Fruit fly (Drosophila melanogaster) whole organism, embryonic: Measurements from ENCODE around the gene Sfp26Ad.

Experiments used
- Asciz ChIP-seq: fragments of 200-800 bp; sonication (Bioruptor generic); optimal IDR thresholded peaks from 2 replicates; lab custom pipeline; 2017; ENCODE audit warnings: missing biosample characterization, mild to moderate bottlenecking, missing genetic modification characterization, missing genetic modification reagents
- B-H2 ChIP-seq: fragments of 200-800 bp; sonication (Bioruptor generic); optimal IDR thresholded peaks from 2 replicates; lab custom pipeline; 2018; ENCODE audit warnings: missing biosample characterization, mild to moderate bottlenecking, missing genetic modification characterization
- CG10959 ChIP-seq: fragments of 200-800 bp; sonication (Bioruptor generic); IDR thresholded peaks from 2 replicates; pipeline ENCODE4 v1.3.6; 2022; ENCODE audit warnings: missing biosample characterization, missing genetic modification characterization
- CG11456 ChIP-seq: fragments of 200-800 bp; sonication (Bioruptor generic); IDR thresholded peaks from 3 replicates; pipeline ENCODE4 v1.3.6; 2022; ENCODE audit warnings: missing biosample characterization, missing genetic modification characterization
- CG11560 ChIP-seq: fragments of 200-800 bp; sonication (Bioruptor generic); IDR thresholded peaks from 3 replicates; pipeline ENCODE4 v1.3.6; 2022; ENCODE audit warnings: missing biosample characterization, missing genetic modification characterization
- CG12299 ChIP-seq: fragments of 200-800 bp; sonication (Bioruptor generic); optimal IDR thresholded peaks from 2 replicates; lab custom pipeline; 2018; ENCODE audit warnings: missing biosample characterization, mild to moderate bottlenecking, missing genetic modification characterization
- CG12659 ChIP-seq: fragments of 200-800 bp; sonication (Bioruptor generic); optimal IDR thresholded peaks from 3 replicates; lab custom pipeline; 2017; ENCODE audit warnings: mild to moderate bottlenecking, missing biosample characterization, missing genetic modification reagents, missing genetic modification characterization
- CG13894 ChIP-seq: fragments of 200-800 bp; sonication (Bioruptor generic); optimal IDR thresholded peaks from 3 replicates; lab custom pipeline; 2018; ENCODE audit warnings: missing biosample characterization, mild to moderate bottlenecking, missing genetic modification characterization, moderate library complexity
- CG1602 ChIP-seq: fragments of 200-800 bp; sonication (Bioruptor generic); optimal IDR thresholded peaks from 3 replicates; lab custom pipeline; 2016; ENCODE audit warnings: missing biosample characterization, missing genetic modification characterization
- CG16779 ChIP-seq: fragments of 200-800 bp; sonication (Bioruptor generic); IDR thresholded peaks from 2 replicates; pipeline ENCODE4 v1.3.6; 2022; ENCODE audit warnings: missing biosample characterization, missing genetic modification characterization
- CG17359 ChIP-seq: fragments of 200-800 bp; sonication (Bioruptor generic); optimal IDR thresholded peaks from 3 replicates; lab custom pipeline; 2018; ENCODE audit warnings: missing biosample characterization, mild to moderate bottlenecking, missing genetic modification characterization, moderate library complexity
- CG1832 ChIP-seq: fragments of 200-800 bp; sonication (Bioruptor generic); optimal IDR thresholded peaks from 2 replicates; lab custom pipeline; 2017; ENCODE audit warnings: missing biosample characterization, mild to moderate bottlenecking, missing genetic modification characterization, inconsistent platforms
- CG18599 ChIP-seq: fragments of 200-800 bp; sonication (Bioruptor generic); optimal IDR thresholded peaks from 3 replicates; lab custom pipeline; 2017; ENCODE audit warnings: missing biosample characterization, missing genetic modification characterization, mild to moderate bottlenecking, moderate library complexity, missing genetic modification reagents
- CG2120 ChIP-seq: fragments of 200-800 bp; sonication (Bioruptor generic); optimal IDR thresholded peaks from 3 replicates; lab custom pipeline; 2016; ENCODE audit warnings: missing biosample characterization, missing genetic modification characterization
- CG2129 ChIP-seq: fragments of 200-800 bp; sonication (Bioruptor generic); IDR thresholded peaks from 2 replicates; pipeline ENCODE4 v1.3.6; 2022; ENCODE audit warnings: missing biosample characterization, missing genetic modification characterization; ENCODE audit not compliant: partially characterized antibody
- CG5180 ChIP-seq: fragments of 200-800 bp; sonication (Bioruptor generic); optimal IDR thresholded peaks from 3 replicates; lab custom pipeline; 2017; ENCODE audit warnings: missing biosample characterization, missing genetic modification characterization, mild to moderate bottlenecking, moderate library complexity, missing genetic modification reagents
- CG7786 ChIP-seq: fragments of 200-800 bp; sonication (Bioruptor generic); optimal IDR thresholded peaks from 2 replicates; lab custom pipeline; 2016; ENCODE audit warnings: missing biosample characterization, missing genetic modification characterization
- CG8478 ChIP-seq: fragments of >200 bp; optimal IDR thresholded peaks from 2 replicates; lab custom pipeline; 2018
- CoRest ChIP-seq: fragments of 200-800 bp; sonication (Bioruptor generic); optimal IDR thresholded peaks from 3 replicates; lab custom pipeline; 2018; ENCODE audit warnings: missing biosample characterization, mild to moderate bottlenecking, missing genetic modification characterization, moderate library complexity
- Deaf1 ChIP-seq: fragments of 200-800 bp; optimal IDR thresholded peaks from 3 replicates; lab custom pipeline; 2019; ENCODE audit warnings: missing biosample characterization, mild to moderate bottlenecking, missing genetic modification characterization, moderate library complexity
- ERR ChIP-seq: fragments of 200-800 bp; sonication (Bioruptor generic); optimal IDR thresholded peaks from 2 replicates; lab custom pipeline; 2016; ENCODE audit warnings: missing biosample characterization, missing genetic modification characterization
- Hand ChIP-seq: fragments of 200-800 bp; sonication (Bioruptor generic); optimal IDR thresholded peaks from 2 replicates; lab custom pipeline; 2017; ENCODE audit warnings: mild to moderate bottlenecking, missing biosample characterization, missing genetic modification reagents, missing genetic modification characterization
- Hr78 ChIP-seq, 2 experiments: fragments of 200-800 bp in 1 of 2; fragments of >200 bp in 1 of 2; sonication (Bioruptor generic) in 1 of 2; optimal IDR thresholded peaks; 2 replicates each; lab custom pipeline; 2017 to 2019; ENCODE audit warnings: missing biosample characterization in 2 of 2, missing genetic modification characterization in 2 of 2, mild to moderate bottlenecking in 1 of 2, moderate library complexity in 1 of 2
- Med ChIP-seq: fragments of 200-800 bp; sonication (Bioruptor generic); peaks from one replicate; lab custom pipeline; 2016; ENCODE audit warnings: missing biosample characterization, missing genetic modification characterization, mild to moderate bottlenecking, inconsistent platforms, moderate library complexity
- Myb ChIP-seq: fragments of 200-800 bp; sonication (Bioruptor generic); optimal IDR thresholded peaks from 2 replicates; lab custom pipeline; 2016; ENCODE audit warnings: missing biosample characterization, missing genetic modification characterization
- Oaz ChIP-seq: fragments of 200-800 bp; sonication (Bioruptor generic); IDR thresholded peaks from 2 replicates; pipeline ENCODE4 v1.3.6; 2022; ENCODE audit warnings: missing biosample characterization, missing genetic modification characterization
- Opbp ChIP-seq: fragments of 200-800 bp; sonication (Bioruptor generic); IDR thresholded peaks from 3 replicates; pipeline ENCODE4 v1.3.6; 2022; ENCODE audit warnings: missing biosample characterization, missing genetic modification characterization; ENCODE audit not compliant: partially characterized antibody
- Pdp1 ChIP-seq, 2 experiments: fragments of 200-800 bp; sonication (Bioruptor generic); optimal IDR thresholded peaks; 3 replicates each; lab custom pipeline; 2016; ENCODE audit warnings: missing biosample characterization in 2 of 2, missing genetic modification characterization in 2 of 2, mild to moderate bottlenecking in 1 of 2, moderate library complexity in 1 of 2
- Rx ChIP-seq: fragments of 200-800 bp; sonication (Bioruptor generic); IDR thresholded peaks from 2 replicates; pipeline ENCODE4 v1.3.6; 2022; ENCODE audit warnings: missing biosample characterization, missing genetic modification characterization
- TFAM ChIP-seq: fragments of 200-800 bp; sonication (Bioruptor generic); optimal IDR thresholded peaks from 2 replicates; lab custom pipeline; 2017; ENCODE audit warnings: missing biosample characterization, missing genetic modification characterization, inconsistent platforms
- ci ChIP-seq: fragments of 200-800 bp; sonication (Bioruptor generic); IDR thresholded peaks from 3 replicates; pipeline ENCODE4 v1.3.6; 2022; ENCODE audit warnings: missing biosample characterization, missing genetic modification characterization
- crc ChIP-seq: fragments of 200-800 bp; sonication (Bioruptor generic); optimal IDR thresholded peaks from 2 replicates; lab custom pipeline; 2016; ENCODE audit warnings: missing biosample characterization, missing genetic modification characterization
- cwo ChIP-seq: fragments of 200-800 bp; sonication (Bioruptor generic); optimal IDR thresholded peaks from 3 replicates; lab custom pipeline; 2017; ENCODE audit warnings: missing biosample characterization, missing genetic modification characterization, mild to moderate bottlenecking, moderate library complexity, missing genetic modification reagents
- exex ChIP-seq: fragments of 200-800 bp; sonication (Bioruptor generic); optimal IDR thresholded peaks from 4 replicates; lab custom pipeline; 2018; ENCODE audit warnings: missing biosample characterization, mild to moderate bottlenecking, missing genetic modification characterization, moderate library complexity
- fd3F ChIP-seq: fragments of 200-800 bp; sonication (Bioruptor generic); optimal IDR thresholded peaks from 2 replicates; lab custom pipeline; 2018; ENCODE audit warnings: missing biosample characterization, mild to moderate bottlenecking, missing genetic modification characterization, moderate library complexity
- gce ChIP-seq: fragments of 200-800 bp; sonication (Bioruptor generic); IDR thresholded peaks from 3 replicates; pipeline ENCODE4 v1.3.6; 2022; ENCODE audit warnings: missing biosample characterization, missing genetic modification characterization
- grn ChIP-seq: fragments of 200-800 bp; sonication (Bioruptor generic); optimal IDR thresholded peaks from 3 replicates; lab custom pipeline; 2017; ENCODE audit warnings: missing biosample characterization, missing genetic modification characterization
- hbn ChIP-seq: fragments of 200-800 bp; sonication (Bioruptor generic); IDR thresholded peaks from 2 replicates; pipeline ENCODE4 v1.3.6; 2022; ENCODE audit warnings: missing biosample characterization, missing genetic modification characterization; ENCODE audit not compliant: partially characterized antibody
- jigr1 ChIP-seq: fragments of 200-800 bp; sonication (Bioruptor generic); IDR thresholded peaks from 3 replicates; pipeline ENCODE4 v1.3.6; 2022; ENCODE audit warnings: missing biosample characterization, missing genetic modification characterization
- jumu ChIP-seq: fragments of 200-800 bp; sonication (Bioruptor generic); optimal IDR thresholded peaks from 3 replicates; lab custom pipeline; 2016; ENCODE audit warnings: missing biosample characterization, missing genetic modification characterization
- pum ChIP-seq: fragments of 200-800 bp; sonication (Bioruptor generic); optimal IDR thresholded peaks from 2 replicates; lab custom pipeline; 2016; ENCODE audit warnings: missing biosample characterization, missing genetic modification characterization
- ro ChIP-seq: fragments of 200-800 bp; sonication (Bioruptor generic); IDR thresholded peaks from 2 replicates; pipeline ENCODE4 v1.3.6; 2022; ENCODE audit warnings: missing biosample characterization, missing genetic modification characterization
- sens ChIP-seq: fragments of 200-800 bp; sonication (Bioruptor generic); peaks from one replicate; lab custom pipeline; 2016; ENCODE audit warnings: missing biosample characterization, missing genetic modification characterization
- slou ChIP-seq: fragments of 200-800 bp; sonication (Bioruptor generic); optimal IDR thresholded peaks from 3 replicates; lab custom pipeline; 2016; ENCODE audit warnings: missing biosample characterization, missing genetic modification characterization
- tgo ChIP-seq: fragments of 200-800 bp; sonication (Bioruptor generic); IDR thresholded peaks from 3 replicates; pipeline ENCODE4 v1.3.6; 2022; ENCODE audit warnings: missing biosample characterization, missing genetic modification characterization
- toy ChIP-seq: fragments of 200-800 bp; sonication (Bioruptor generic); IDR thresholded peaks from 2 replicates; pipeline ENCODE4 v1.3.6; 2022; ENCODE audit warnings: missing biosample characterization, missing genetic modification characterization

Sfp26Ad gene

DNA sequence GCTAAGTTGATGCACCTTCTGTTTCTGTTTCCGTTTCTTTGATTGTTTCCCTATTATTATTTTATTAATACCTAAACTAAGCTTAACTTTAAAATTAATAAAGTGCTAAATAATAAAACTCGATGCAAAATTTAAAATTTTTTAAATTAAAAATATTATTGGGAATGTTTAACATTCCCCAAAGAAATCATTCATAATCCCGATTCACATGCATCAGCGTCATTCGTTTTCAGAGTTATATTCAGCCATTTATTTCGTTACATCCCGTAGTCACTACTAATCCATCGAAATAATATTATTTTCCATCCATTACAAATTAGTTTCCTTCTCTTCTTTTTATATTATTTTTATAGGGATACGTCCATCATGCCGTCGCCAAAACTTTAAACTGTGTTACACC is 4.4 kb upstream of the Sfp26Ad start:
- TF ChIP-seq fd3F (no peak), Oaz (GFP tag; lab: Robert Waterston, UW) (no peak), Rx (GFP tag; lab: Robert Waterston, UW) (no peak), CoRest (tag; lab: Kevin White, UChicago) (no peak), CG10959 (GFP tag; lab: Robert Waterston, UW) (no peak), hbn (GFP tag; lab: Robert Waterston, UW) (no peak), Hand (GFP tag; lab: Kevin White, UChicago) (no peak), CG1602 (GFP tag; lab: Kevin White, UChicago) (no peak), jumu (GFP tag; lab: Kevin White, UChicago) (no peak), CG17359 (tag; lab: Kevin White, UChicago) (no peak), CG12659 (GFP tag; lab: Kevin White, UChicago) (no peak), ro (no peak), CG2120 (no peak), CG16779 (no peak), toy (GFP tag; lab: Robert Waterston, UW) (no peak), CG11456 (GFP tag; lab: Robert Waterston, UW) (no peak), ci (GFP tag; lab: Robert Waterston, UW) (no peak)
- TF ChIP-seq, all 482 proteins: peak for 0

DNA sequence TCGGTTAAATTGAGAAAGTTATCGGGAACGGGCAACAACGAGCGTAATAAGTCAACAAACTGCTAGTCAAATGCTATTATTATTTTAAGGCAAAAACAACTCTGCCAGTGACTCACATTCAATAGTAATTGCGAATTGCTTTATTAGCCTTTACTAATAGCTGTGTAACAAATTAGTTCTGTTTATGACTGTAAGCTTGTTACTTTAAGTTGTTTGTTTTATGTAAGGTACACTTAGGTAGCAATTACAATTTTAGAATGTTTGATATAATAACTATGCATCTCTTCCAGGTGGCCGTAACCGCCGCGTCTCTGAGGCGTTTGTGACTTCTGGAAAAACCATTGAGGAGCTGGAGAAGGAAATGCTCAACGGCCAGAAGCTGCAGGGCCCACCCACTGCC is 3.6 kb upstream of the Sfp26Ad start:
- no peak for TF ChIP-seq pum (GFP tag; lab: Kevin White, UChicago)
- TF ChIP-seq Deaf1 (tag; lab: Kevin White, UChicago) = no peak
- TF ChIP-seq CG12299 (tag; lab: Kevin White, UChicago) = no peak

DNA sequence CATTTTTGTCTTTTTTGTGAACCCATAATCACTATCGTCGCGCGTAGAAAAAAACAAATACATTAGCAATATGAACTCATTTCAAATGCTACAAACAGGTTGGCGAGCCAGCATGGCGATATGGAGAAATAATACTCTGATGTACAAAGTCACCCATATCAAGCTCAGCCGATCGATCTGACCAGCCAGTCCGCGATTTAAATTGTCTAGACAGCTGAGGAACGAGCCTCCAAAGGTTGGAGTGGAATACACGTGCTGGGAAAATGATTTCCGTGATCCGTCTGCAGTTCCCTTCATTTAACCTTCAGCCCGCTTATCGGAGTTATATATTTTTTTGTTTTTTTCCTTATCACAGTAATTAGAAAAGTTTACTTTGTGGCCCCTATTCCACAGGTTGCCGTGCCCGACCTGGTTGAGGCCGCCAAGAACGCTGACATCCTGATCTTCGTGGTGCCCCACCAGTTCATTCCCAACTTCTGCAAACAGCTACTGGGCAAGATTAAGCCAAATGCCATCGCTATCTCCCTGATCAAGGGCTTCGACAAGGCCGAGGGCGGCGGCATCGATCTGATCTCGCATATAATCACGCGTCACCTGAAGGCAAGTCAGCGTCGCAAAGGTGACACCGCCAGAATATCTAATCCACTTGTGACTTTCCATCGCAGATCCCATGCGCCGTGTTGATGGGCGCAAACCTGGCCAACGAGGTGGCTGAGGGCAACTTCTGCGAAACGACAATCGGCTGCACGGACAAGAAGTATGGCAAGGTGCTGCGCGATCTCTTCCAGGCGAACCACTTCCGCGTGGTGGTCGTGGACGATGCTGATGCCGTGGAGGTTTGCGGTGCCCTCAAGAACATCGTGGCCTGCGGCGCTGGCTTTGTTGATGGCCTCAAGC is 2.8 kb upstream of the Sfp26Ad start:
- TF ChIP-seq cwo = peak; percentile 95
- no peak for TF ChIP-seq CG5180 (GFP tag; lab: Kevin White, UChicago)
- no peak for TF ChIP-seq gce
- TF ChIP-seq grn (GFP tag; lab: Kevin White, UChicago) = peak; percentile 88
- no peak for TF ChIP-seq TFAM (GFP tag; lab: Kevin White, UChicago)
- peak; percentile 84 for TF ChIP-seq exex
- 0 out of 3 replicates have a peak, but pooled peaks have one; percentile 60 for TF ChIP-seq CG11560 (tag; lab: Robert Waterston, UW)
- TF ChIP-seq CG1832 (GFP tag; lab: Kevin White, UChicago) = peak; percentile 39
- TF ChIP-seq Pdp1 (GFP tag; optimal IDR thresholded peaks at IDR 0.05; lab: Kevin White, UChicago) = peak in 1 of 2 experiments; percentile 8
- TF ChIP-seq crc (GFP tag; lab: Kevin White, UChicago) = no peak
- TF ChIP-seq CG18599 (GFP tag; lab: Kevin White, UChicago) = no peak
- peak; percentile 94 for TF ChIP-seq ERR (GFP tag; lab: Kevin White, UChicago)
- TF ChIP-seq sens (GFP tag; lab: Kevin White, UChicago) = peak; percentile 8
- TF ChIP-seq Opbp (GFP tag; lab: Robert Waterston, UW) = no peak
- no peak for TF ChIP-seq Asciz (GFP tag; lab: Kevin White, UChicago)
- no peak for TF ChIP-seq CG2120
- no peak for TF ChIP-seq Myb
- TF ChIP-seq Med (GFP tag; lab: Kevin White, UChicago) = peak; percentile 84
- TF ChIP-seq CG8478 (lab: Kevin White, UChicago) = peak; percentile 43
- no peak for TF ChIP-seq CG13894 (tag; lab: Kevin White, UChicago)
- no peak for TF ChIP-seq CG7786
- TF ChIP-seq B-H2 (GFP tag; lab: Kevin White, UChicago) = peak; percentile 57
- no peak for TF ChIP-seq slou (GFP tag; lab: Kevin White, UChicago)
- TF ChIP-seq Hr78 (GFP tag; optimal IDR thresholded peaks at IDR 0.05; lab: Kevin White, UChicago) = peak in 1 of 2 experiments; percentile 3
- TF ChIP-seq jigr1 = no peak
- 0 out of 3 replicates have a peak, but pooled peaks have one; percentile 18 for TF ChIP-seq tgo (GFP tag; lab: Robert Waterston, UW)
- TF ChIP-seq CG2129 = no peak
